Fruit fly (Drosophila melanogaster) whole organism: ENCODE data around the gene CG15743.

Experiments
- Dll ChIP-seq: fragments of >200 bp; optimal IDR thresholded peaks from 2 replicates; lab custom pipeline; 2017
- pan ChIP-seq: fragments of >200 bp; optimal IDR thresholded peaks from 2 replicates; lab custom pipeline; 2017
- psq ChIP-seq: fragments of >200 bp; optimal IDR thresholded peaks from 2 replicates; lab custom pipeline; 2017
- usp ChIP-seq: fragments of >200 bp; optimal IDR thresholded peaks from 2 replicates; lab custom pipeline; 2017; ENCODE audit warnings: missing biosample characterization, missing genetic modification characterization, mixed read lengths

dm6 chrX:13323114-13323513 is 37.6 kb downstream of the CG15743 start:
- TF ChIP-seq psq (lab: Kevin White, UChicago) (no peak), usp (GFP tag; lab: Kevin White, UChicago) (no peak), pan (lab: Kevin White, UChicago) (no peak), Dll (lab: Kevin White, UChicago) (no peak)
